Worm (Caenorhabditis elegans): ENCODE results near the gene F01F1.2.

ce11 chrIII:5892909-5893308 is 14.6 kb downstream of the F01F1.2 start:
- TF ChIP-seq nhr-237 (tag; optimal IDR thresholded peaks at IDR 0.05) (no peak), jun-1 (tag; optimal IDR thresholded peaks at IDR 0.05) (no peak), ama-1 (optimal IDR thresholded peaks at IDR 0.05) (no peak), lsy-2 (tag; optimal IDR thresholded peaks at IDR 0.05) (no peak), pag-3 (tag; optimal IDR thresholded peaks at IDR 0.05; ENCODE audit: borderline replicate concordance, insufficient read depth) (no peak), ztf-4 (tag; optimal IDR thresholded peaks at IDR 0.05) (no peak), blmp-1 (tag; optimal IDR thresholded peaks at IDR 0.05) (no peak), snpc-4 (tag; optimal IDR thresholded peaks at IDR 0.05) (no peak), ceh-82 (tag; optimal IDR thresholded peaks at IDR 0.05) (no peak), F16B12.6 (tag; optimal IDR thresholded peaks at IDR 0.05) (no peak), lin-13 (GFP tag; optimal IDR thresholded peaks at IDR 0.05) (no peak), ceh-8 (GFP tag; optimal IDR thresholded peaks at IDR 0.05) (no peak)
